Worm (Caenorhabditis elegans): ENCODE measurements around the gene T24A6.16.

T24A6.16 gene

DNA sequence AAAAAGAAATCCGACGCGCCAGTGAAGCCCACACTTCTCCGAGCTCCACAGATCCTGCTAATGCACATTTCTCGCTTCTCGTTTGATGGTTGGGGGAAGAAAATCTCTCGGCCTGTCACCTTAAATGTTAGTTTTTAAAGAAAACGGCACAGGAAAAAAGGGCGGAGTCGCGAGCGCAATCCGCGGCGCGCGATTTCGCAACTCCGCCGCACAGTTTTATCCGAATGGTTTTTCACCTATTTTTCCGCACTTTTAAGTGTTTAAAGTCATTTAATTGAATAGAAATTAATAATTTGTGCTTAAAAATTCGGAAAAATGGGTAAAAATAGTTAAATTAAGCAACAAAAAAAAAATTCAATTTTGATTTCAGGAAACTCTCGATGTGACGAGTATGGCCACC lies 24.9 kb upstream of the T24A6.16 start (continued):
- TF ChIP-seq snpc-1.3 (tag; optimal IDR thresholded peaks at IDR 0.05; ENCODE audit: insufficient read depth) (peak; percentile 39), tbx-9 (tag; optimal IDR thresholded peaks at IDR 0.05; ENCODE audit: borderline replicate concordance) (no peak), madf-3 (GFP tag; IDR thresholded peaks at IDR 0.05) (no peak), ztf-3 (GFP tag; optimal IDR thresholded peaks at IDR 0.05) (no peak), mel-28 (tag; optimal IDR thresholded peaks at IDR 0.05; ENCODE audit: borderline replicate concordance) (no peak), T26A5.8 (tag; optimal IDR thresholded peaks at IDR 0.05) (no peak), rpc-1 (optimal IDR thresholded peaks at IDR 0.05) (no peak), rpc-1 (tag; optimal IDR thresholded peaks at IDR 0.05) (no peak), egl-18 (GFP tag; IDR thresholded peaks at IDR 0.05) (no peak), cebp-1 (GFP tag; IDR thresholded peaks at IDR 0.05) (peak; percentile 88), cebp-1 (tag; optimal IDR thresholded peaks at IDR 0.05) (peak; percentile 98), lin-35 (GFP tag; optimal IDR thresholded peaks at IDR 0.05) (no peak), F37B4.10 (GFP tag; IDR thresholded peaks at IDR 0.05) (no peak), egl-44 (GFP tag; IDR thresholded peaks at IDR 0.05) (no peak), him-1 (tag; optimal IDR thresholded peaks at IDR 0.05) (no peak), lin-54 (GFP tag; optimal IDR thresholded peaks at IDR 0.05) (peak; percentile 12), hlh-26 (GFP tag; conservative IDR thresholded peaks at IDR 0.05) (no peak), ztf-22 (GFP tag; optimal IDR thresholded peaks at IDR 0.05) (no peak), T07F8.4 (tag; optimal IDR thresholded peaks at IDR 0.05) (no peak), snpc-1.1 (tag; optimal IDR thresholded peaks at IDR 0.05; ENCODE audit: insufficient read depth) (no peak), ceh-79 (tag; optimal IDR thresholded peaks at IDR 0.05) (no peak), nhr-120 (GFP tag; IDR thresholded peaks at IDR 0.05) (no peak), unc-62 (GFP tag; optimal IDR thresholded peaks at IDR 0.05) (no peak), mcd-1 (GFP tag; IDR thresholded peaks at IDR 0.05) (peak; percentile 53), ztf-18 (tag; optimal IDR thresholded peaks at IDR 0.05) (no peak), mxl-1 (tag; optimal IDR thresholded peaks at IDR 0.05) (no peak), attf-5 (GFP tag; optimal IDR thresholded peaks at IDR 0.05) (peak; percentile 17), attf-3 (GFP tag; conservative IDR thresholded peaks at IDR 0.05) (0 out of 2 replicates have a peak, but pooled peaks have one; percentile 29), nhr-179 (tag; optimal IDR thresholded peaks at IDR 0.05) (no peak), Y67H2A.10 (GFP tag; conservative IDR thresholded peaks at IDR 0.05) (no peak), hmg-20 (GFP tag; IDR thresholded peaks at IDR 0.05) (no peak), aptf-2 (GFP tag; conservative IDR thresholded peaks at IDR 0.05) (no peak), rcor-1 (GFP tag; IDR thresholded peaks at IDR 0.05) (0 out of 2 replicates have a peak, but pooled peaks have one; percentile 17), Y95B8A.8 (GFP tag; IDR thresholded peaks at IDR 0.05) (no peak), K11D2.4 (GFP tag; IDR thresholded peaks at IDR 0.05) (no peak)

DNA sequence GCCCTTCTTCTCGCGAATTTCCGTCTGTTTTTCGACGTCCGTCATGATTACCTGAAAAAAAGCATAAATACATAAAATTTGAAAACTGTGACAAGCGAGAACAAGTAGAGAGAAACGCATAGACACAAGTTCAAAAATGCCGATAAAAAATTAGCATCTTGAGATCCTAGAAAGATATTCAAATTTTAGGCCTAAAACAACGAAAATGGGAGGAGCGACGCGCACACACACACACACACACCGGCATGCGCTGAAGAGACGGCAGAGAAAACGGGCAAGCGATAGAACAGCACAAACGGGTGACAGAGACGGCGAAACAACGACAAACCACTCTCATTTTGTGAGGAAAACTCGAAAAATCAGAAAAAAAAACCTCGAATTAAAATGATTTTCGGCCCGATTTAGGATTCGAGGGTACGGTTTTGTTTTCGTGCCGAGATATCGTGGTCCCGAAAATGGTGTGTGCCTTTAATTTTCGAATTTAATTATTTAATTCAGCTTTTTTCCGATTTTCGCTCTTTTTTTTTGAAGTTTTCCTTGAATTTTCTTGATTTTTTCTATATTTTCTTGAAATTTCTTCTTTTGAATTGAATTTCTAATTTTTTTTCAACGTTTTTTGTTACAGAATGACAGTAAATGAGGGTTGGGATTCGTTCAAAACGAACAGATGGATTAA lies 23.4 kb upstream of the T24A6.16 start, which contains the start of the genes rpl-11.1 and T22F3.2:
Gene rpl-11.1, minus strand, starts transcription at position 51 of the 676 bp plus-strand sequence.
Gene T22F3.2, plus strand, starts transcription at position 626 of the 676 bp plus-strand sequence.
- TF ChIP-seq Y95B8A.8 (GFP tag; IDR thresholded peaks at IDR 0.05): no peak
- 0 out of 2 replicates have a peak, but pooled peaks have one; percentile 17 for TF ChIP-seq nfyb-1 (GFP tag; IDR thresholded peaks at IDR 0.05)
- no peak for TF ChIP-seq B0019.2 (GFP tag; conservative IDR thresholded peaks at IDR 0.05)
- TF ChIP-seq madf-6 (GFP tag; IDR thresholded peaks at IDR 0.05): peak; percentile 9; the same call in 1 of the 2 replicates
- peak; percentile 41 for TF ChIP-seq attf-5 (GFP tag; optimal IDR thresholded peaks at IDR 0.05)
- TF ChIP-seq lsl-1 (GFP tag; optimal IDR thresholded peaks at IDR 0.05): peak; percentile 47
- TF ChIP-seq F33H1.4 (GFP tag; IDR thresholded peaks at IDR 0.05): peak; percentile 19; the same call in 1 of the 2 replicates
- TF ChIP-seq pbrm-1 (GFP tag; IDR thresholded peaks at IDR 0.05): no peak
- TF ChIP-seq ekl-4 (GFP tag; IDR thresholded peaks at IDR 0.05): 0 out of 2 replicates have a peak, but pooled peaks have one; percentile 20
- no peak for TF ChIP-seq cebp-1 (GFP tag; IDR thresholded peaks at IDR 0.05)
- TF ChIP-seq cebp-1 (tag; optimal IDR thresholded peaks at IDR 0.05): peak; percentile 23
- TF ChIP-seq snpc-1.1 (tag; optimal IDR thresholded peaks at IDR 0.05; ENCODE audit: insufficient read depth): no peak
- TF ChIP-seq hmg-20 (GFP tag; IDR thresholded peaks at IDR 0.05): no peak
- no peak for TF ChIP-seq aptf-2 (GFP tag; conservative IDR thresholded peaks at IDR 0.05)
- TF ChIP-seq hmg-1.2 (GFP tag; IDR thresholded peaks at IDR 0.05): peak; percentile 91

Data from whole organism, young adult.